Worm (Caenorhabditis elegans): ENCODE measurements around the gene rml-1.

ce11 chrIII:13762046-13762445 is 5.8 kb downstream of the rml-1 start, which contains the start of gene dbn-1:
- no peak for TF ChIP-seq ZK546.5 (tag; optimal IDR thresholded peaks at IDR 0.05)
- TF ChIP-seq ceh-82 (tag; optimal IDR thresholded peaks at IDR 0.05): no peak
- TF ChIP-seq skn-1 (tag; optimal IDR thresholded peaks at IDR 0.05): no peak
- TF ChIP-seq hlh-11 (tag; optimal IDR thresholded peaks at IDR 0.05): peak; percentile 56
- TF ChIP-seq F10B5.3 (tag; optimal IDR thresholded peaks at IDR 0.05): no peak
- TF ChIP-seq hmg-1.1 (GFP tag; IDR thresholded peaks at IDR 0.05): no peak
